Worm (Caenorhabditis elegans) whole organism, L2 larva: Measurements from ENCODE around the gene F26C11.1.

Experiments
- C34F6.9 ChIP-seq: fragments of 150-350 bp; optimal IDR thresholded peaks from 2 replicates; lab custom pipeline; 2014; ENCODE audit warnings: missing biosample characterization, missing genetic modification characterization
- F13H6.1 ChIP-seq: sonication (generic microtip); optimal IDR thresholded peaks from 2 replicates; lab custom pipeline; 2016; ENCODE audit warnings: missing genetic modification characterization, missing compliant biosample characterization
- R02D3.7 ChIP-seq: fragments of 150-350 bp; optimal IDR thresholded peaks from 2 replicates; lab custom pipeline; 2014; ENCODE audit warnings: missing biosample characterization, missing genetic modification characterization
- Y55F3AM.14 ChIP-seq: fragments of 200-800 bp; sonication (Bioruptor generic); optimal IDR thresholded peaks from 2 replicates; lab custom pipeline; 2018; ENCODE audit warnings: mild to moderate bottlenecking, missing genetic modification characterization, missing compliant biosample characterization
- ZK546.5 ChIP-seq: sonication (generic microtip); optimal IDR thresholded peaks from 2 replicates; lab custom pipeline; 2017; ENCODE audit warnings: missing biosample characterization, missing genetic modification characterization
- alr-1 ChIP-seq: fragments of 150-350 bp; optimal IDR thresholded peaks from 2 replicates; lab custom pipeline; 2014; ENCODE audit warnings: missing biosample characterization, missing genetic modification characterization
- aly-2 ChIP-seq: fragments of 150-350 bp; optimal IDR thresholded peaks from 2 replicates; lab custom pipeline; 2014; ENCODE audit warnings: missing biosample characterization, missing genetic modification characterization
- ama-1 ChIP-seq: fragments of 150-350 bp; optimal IDR thresholded peaks from 2 replicates; lab custom pipeline; 2018; ENCODE audit warnings: inconsistent platforms
- blmp-1 ChIP-seq: sonication (generic microtip); optimal IDR thresholded peaks from 2 replicates; lab custom pipeline; 2017; ENCODE audit warnings: missing genetic modification characterization, mild to moderate bottlenecking, missing compliant biosample characterization, antibody characterized with exemption, moderate library complexity; ENCODE audit not compliant: insufficient read depth
- ceh-16 ChIP-seq: fragments of 150-350 bp; optimal IDR thresholded peaks from 2 replicates; lab custom pipeline; 2014; ENCODE audit warnings: missing biosample characterization, missing genetic modification characterization
- ceh-82 ChIP-seq: fragments of 150-350 bp; optimal IDR thresholded peaks from 2 replicates; lab custom pipeline; 2014; ENCODE audit warnings: missing biosample characterization, missing genetic modification characterization
- crh-2 ChIP-seq: sonication (generic microtip); optimal IDR thresholded peaks from 2 replicates; lab custom pipeline; 2017; ENCODE audit warnings: missing biosample characterization, missing genetic modification characterization
- dmd-4 ChIP-seq: sonication (generic microtip); optimal IDR thresholded peaks from 2 replicates; lab custom pipeline; 2017; ENCODE audit warnings: missing biosample characterization, missing genetic modification characterization
- egl-27 ChIP-seq: sonication (generic microtip); optimal IDR thresholded peaks from 3 replicates; lab custom pipeline; 2017; ENCODE audit warnings: missing biosample characterization, missing genetic modification reagents, missing genetic modification characterization
- elt-1 ChIP-seq: fragments of 150-350 bp; optimal IDR thresholded peaks from 2 replicates; lab custom pipeline; 2014; ENCODE audit warnings: missing biosample characterization, missing genetic modification characterization
- elt-3 ChIP-seq: sonication (generic microtip); optimal IDR thresholded peaks from 2 replicates; lab custom pipeline; 2017; ENCODE audit warnings: missing biosample characterization, missing genetic modification characterization
- fos-1 ChIP-seq: fragments of 150-350 bp; optimal IDR thresholded peaks from 2 replicates; lab custom pipeline; 2014; ENCODE audit warnings: missing biosample characterization, missing genetic modification characterization
- gmeb-1 ChIP-seq: fragments of 150-350 bp; optimal IDR thresholded peaks from 2 replicates; lab custom pipeline; 2014; ENCODE audit warnings: missing biosample characterization, missing genetic modification characterization
- lin-11 ChIP-seq: fragments of 150-350 bp; sonication (generic microtip); optimal IDR thresholded peaks from 2 replicates; lab custom pipeline; 2014; ENCODE audit warnings: missing biosample characterization, missing genetic modification characterization, inconsistent platforms, mixed read lengths
- lin-13 ChIP-seq: fragments of 150-350 bp; optimal IDR thresholded peaks from 2 replicates; lab custom pipeline; 2014; ENCODE audit warnings: missing biosample characterization, missing genetic modification reagents, missing genetic modification characterization
- lin-39 ChIP-seq: fragments of 150-350 bp; optimal IDR thresholded peaks from 2 replicates; lab custom pipeline; 2014; ENCODE audit warnings: missing biosample characterization, missing genetic modification reagents, missing genetic modification characterization
- lsy-2 ChIP-seq, 2 experiments: fragments of 150-350 bp in 1 of 2; sonication (generic microtip) in 1 of 2; optimal IDR thresholded peaks; 2 replicates each; lab custom pipeline; 2014 to 2017; ENCODE audit warnings: missing biosample characterization in 2 of 2, missing genetic modification characterization in 2 of 2
- mab-5 ChIP-seq: fragments of 150-350 bp; optimal IDR thresholded peaks from 2 replicates; lab custom pipeline; 2014; ENCODE audit warnings: missing biosample characterization, missing genetic modification characterization
- mbf-1 ChIP-seq: sonication (generic microtip); optimal IDR thresholded peaks from 2 replicates; lab custom pipeline; 2017; ENCODE audit warnings: missing biosample characterization, missing genetic modification characterization
- mdl-1 ChIP-seq, 2 experiments: fragments of 150-350 bp in 1 of 2; sonication (generic microtip) in 1 of 2; optimal IDR thresholded peaks; 2 replicates each; lab custom pipeline; 2017; ENCODE audit warnings: missing biosample characterization in 2 of 2, missing genetic modification characterization in 2 of 2
- nhr-10 ChIP-seq: sonication (generic microtip); optimal IDR thresholded peaks from 2 replicates; lab custom pipeline; 2017; ENCODE audit warnings: missing biosample characterization, missing genetic modification characterization
- nhr-11 ChIP-seq: fragments of 150-350 bp; optimal IDR thresholded peaks from 2 replicates; lab custom pipeline; 2014; ENCODE audit warnings: missing biosample characterization, missing genetic modification characterization
- nhr-12 ChIP-seq: fragments of 150-350 bp; optimal IDR thresholded peaks from 2 replicates; lab custom pipeline; 2014; ENCODE audit warnings: missing biosample characterization, missing genetic modification characterization
- nhr-129 ChIP-seq: fragments of 150-350 bp; optimal IDR thresholded peaks from 2 replicates; lab custom pipeline; 2014; ENCODE audit warnings: missing biosample characterization, missing genetic modification characterization
- nhr-21 ChIP-seq: fragments of 150-350 bp; optimal IDR thresholded peaks from 2 replicates; lab custom pipeline; 2014; ENCODE audit warnings: missing biosample characterization, missing genetic modification characterization
- nhr-23 ChIP-seq: fragments of 150-350 bp; optimal IDR thresholded peaks from 2 replicates; lab custom pipeline; 2014; ENCODE audit warnings: missing biosample characterization, missing genetic modification reagents, missing genetic modification characterization
- nhr-237 ChIP-seq: fragments of 150-350 bp; optimal IDR thresholded peaks from 2 replicates; lab custom pipeline; 2014; ENCODE audit warnings: missing biosample characterization, missing genetic modification characterization
- nhr-25 ChIP-seq: fragments of 150-350 bp; sonication (generic microtip); optimal IDR thresholded peaks from 3 replicates; lab custom pipeline; 2014; ENCODE audit warnings: missing biosample characterization, missing genetic modification characterization
- nhr-6 ChIP-seq: fragments of 150-350 bp; optimal IDR thresholded peaks from 2 replicates; lab custom pipeline; 2014; ENCODE audit warnings: missing biosample characterization, missing genetic modification characterization
- nhr-77 ChIP-seq: fragments of 150-350 bp; optimal IDR thresholded peaks from 2 replicates; lab custom pipeline; 2014; ENCODE audit warnings: missing biosample characterization, missing genetic modification characterization
- peb-1 ChIP-seq: fragments of 150-350 bp; optimal IDR thresholded peaks from 2 replicates; lab custom pipeline; 2014; ENCODE audit warnings: missing biosample characterization, missing genetic modification characterization
- sem-4 ChIP-seq: fragments of 150-350 bp; optimal IDR thresholded peaks from 2 replicates; lab custom pipeline; 2014; ENCODE audit warnings: missing biosample characterization, missing genetic modification reagents, missing genetic modification characterization
- skn-1 ChIP-seq: sonication (generic microtip); optimal IDR thresholded peaks from 2 replicates; lab custom pipeline; 2017; ENCODE audit warnings: missing biosample characterization, missing genetic modification characterization
- sma-3 ChIP-seq: sonication (generic microtip); optimal IDR thresholded peaks from 2 replicates; lab custom pipeline; 2016; ENCODE audit warnings: missing genetic modification reagents, missing genetic modification characterization, missing compliant biosample characterization
- sma-9 ChIP-seq, 2 experiments: fragments of 150-350 bp in 1 of 2; sonication (generic microtip) in 1 of 2; optimal IDR thresholded peaks; 2 replicates each; lab custom pipeline; 2014 to 2016; ENCODE audit warnings: missing genetic modification characterization in 2 of 2, mild to moderate bottlenecking in 1 of 2, missing biosample characterization in 1 of 2, missing compliant biosample characterization in 1 of 2, missing genetic modification reagents in 1 of 2, moderate library complexity in 1 of 2
- snpc-4 ChIP-seq: fragments of 150-350 bp; optimal IDR thresholded peaks from 2 replicates; lab custom pipeline; 2014; ENCODE audit warnings: missing biosample characterization, missing genetic modification characterization
- unc-39 ChIP-seq: fragments of 150-350 bp; optimal IDR thresholded peaks from 2 replicates; lab custom pipeline; 2014; ENCODE audit warnings: missing biosample characterization, missing genetic modification characterization
- unc-55 ChIP-seq: fragments of 150-350 bp; sonication (generic microtip); optimal IDR thresholded peaks from 3 replicates; lab custom pipeline; 2014; ENCODE audit warnings: missing biosample characterization, missing genetic modification reagents, missing genetic modification characterization
- unc-62 ChIP-seq: fragments of 150-350 bp; optimal IDR thresholded peaks from 2 replicates; lab custom pipeline; 2014; ENCODE audit warnings: missing biosample characterization, missing genetic modification reagents, missing genetic modification characterization
- zag-1 ChIP-seq: fragments of 150-350 bp; optimal IDR thresholded peaks from 2 replicates; lab custom pipeline; 2014; ENCODE audit warnings: missing biosample characterization, missing genetic modification characterization
- ztf-1 ChIP-seq: fragments of 200-800 bp; sonication (Bioruptor generic); conservative IDR thresholded peaks from 2 replicates; pipeline ENCODE4 v1.3.6; 2022; ENCODE audit warnings: missing genetic modification characterization, missing compliant biosample characterization
- ztf-11 ChIP-seq: sonication (generic microtip); optimal IDR thresholded peaks from 2 replicates; lab custom pipeline; 2017; ENCODE audit warnings: missing biosample characterization, missing genetic modification characterization
- ztf-4 ChIP-seq: fragments of 150-350 bp; optimal IDR thresholded peaks from 2 replicates; lab custom pipeline; 2014; ENCODE audit warnings: missing biosample characterization, missing genetic modification characterization

F26C11.1 gene

ce11 chrII:9931476-9931875 is 36.9 kb downstream of the F26C11.1 start, which contains the start of gene pho-11:
TSS of gene pho-11 (plus strand) at chrII:9931849.
- TF ChIP-seq sma-9 (GFP tag; optimal IDR thresholded peaks at IDR 0.05; lab: Kevin White, UChicago): no peak
- no peak for TF ChIP-seq sma-9 (tag; optimal IDR thresholded peaks at IDR 0.05; lab: Kevin White, UChicago)
- no peak for TF ChIP-seq mbf-1 (tag; lab: Kevin White, UChicago)
- TF ChIP-seq zag-1 (tag; lab: Kevin White, UChicago): no peak
- no peak for TF ChIP-seq C34F6.9 (tag; lab: Kevin White, UChicago)
- no peak for TF ChIP-seq lsy-2 (tag; optimal IDR thresholded peaks at IDR 0.05; lab: Kevin White, UChicago)
- TF ChIP-seq nhr-77 (tag; lab: Kevin White, UChicago): no peak
- no peak for TF ChIP-seq Y55F3AM.14 (GFP tag; lab: Kevin White, UChicago)
- no peak for TF ChIP-seq ZK546.5 (tag; lab: Kevin White, UChicago)
- TF ChIP-seq ceh-82 (tag; lab: Kevin White, UChicago): no peak
- no peak for TF ChIP-seq ceh-16
- no peak for TF ChIP-seq alr-1 (tag; lab: Kevin White, UChicago)

ce11 chrII:9933947-9934383 is 39.4 kb downstream of the F26C11.1 start:
- TF ChIP-seq egl-27 (no peak), nhr-25 (tag; lab: Kevin White, UChicago) (peak; percentile 27), mbf-1 (tag; lab: Kevin White, UChicago) (no peak), sma-9 (GFP tag; optimal IDR thresholded peaks at IDR 0.05; lab: Kevin White, UChicago) (peak; percentile 24), sma-9 (tag; optimal IDR thresholded peaks at IDR 0.05; lab: Kevin White, UChicago) (no peak), fos-1 (no peak), alr-1 (tag; lab: Kevin White, UChicago) (no peak), dmd-4 (tag; lab: Kevin White, UChicago) (no peak), nhr-11 (tag; lab: Kevin White, UChicago) (peak; percentile 49), nhr-129 (tag; lab: Kevin White, UChicago) (no peak), C34F6.9 (tag; lab: Kevin White, UChicago) (no peak), unc-39 (tag; lab: Kevin White, UChicago) (no peak), lin-13 (GFP tag; lab: Kevin White, UChicago) (peak; percentile 56), mdl-1 (tag; optimal IDR thresholded peaks at IDR 0.05; lab: Kevin White, UChicago) (no peak), nhr-6 (peak; percentile 44), ZK546.5 (tag; lab: Kevin White, UChicago) (no peak), R02D3.7 (tag; lab: Kevin White, UChicago) (no peak), crh-2 (tag; lab: Kevin White, UChicago) (no peak), zag-1 (tag; lab: Kevin White, UChicago) (no peak), nhr-21 (tag; lab: Kevin White, UChicago) (peak; percentile 14), nhr-77 (tag; lab: Kevin White, UChicago) (no peak), elt-1 (tag; lab: Kevin White, UChicago) (no peak), blmp-1 (tag; lab: Kevin White, UChicago) (no peak), nhr-10 (tag; lab: Kevin White, UChicago) (no peak), sma-3 (GFP tag; lab: Kevin White, UChicago) (peak; percentile 42), peb-1 (tag; lab: Kevin White, UChicago) (no peak), snpc-4 (tag; lab: Kevin White, UChicago) (no peak), lin-39 (no peak), nhr-23 (tag; lab: Kevin White, UChicago) (no peak), ztf-1 (GFP tag; lab: Robert Waterston, UW) (no peak), lin-11 (tag; lab: Kevin White, UChicago) (no peak), nhr-12 (no peak), ama-1 (lab: Kevin White, UChicago) (peak; percentile 63), Y55F3AM.14 (GFP tag; lab: Kevin White, UChicago) (no peak), nhr-237 (tag; lab: Kevin White, UChicago) (no peak), mab-5 (tag; lab: Kevin White, UChicago) (no peak), ceh-16 (no peak), unc-55 (no peak), ceh-82 (tag; lab: Kevin White, UChicago) (no peak), lsy-2 (tag; optimal IDR thresholded peaks at IDR 0.05; lab: Kevin White, UChicago) (no peak), sem-4 (tag; lab: Kevin White, UChicago) (no peak), unc-62 (no peak), F13H6.1 (tag; lab: Kevin White, UChicago) (no peak), ztf-11 (tag; lab: Kevin White, UChicago) (no peak), gmeb-1 (tag; lab: Kevin White, UChicago) (no peak), ztf-4 (no peak), skn-1 (tag; lab: Kevin White, UChicago) (no peak), aly-2 (tag; lab: Kevin White, UChicago) (no peak), elt-3 (tag; lab: Kevin White, UChicago) (no peak)
